Fruit fly (Drosophila melanogaster) whole organism, embryonic: Measurements from ENCODE around the gene CG4297.
A peak's percentile ranks its signal among the peaks of the same experiment; 100 is the strongest.

Source experiments
- BEAF-32 ChIP-seq: fragments of 200-800 bp; sonication (Bioruptor generic); optimal IDR thresholded peaks from 3 replicates; lab custom pipeline; 2017; ENCODE audit warnings: missing biosample characterization, missing genetic modification characterization, mild to moderate bottlenecking, moderate library complexity, missing genetic modification reagents
- Bdp1 ChIP-seq: fragments of 200-800 bp; sonication (Bioruptor generic); optimal IDR thresholded peaks from 3 replicates; lab custom pipeline; 2016; ENCODE audit warnings: missing biosample characterization, missing genetic modification characterization
- C15 ChIP-seq: fragments of 200-800 bp; sonication (Bioruptor generic); IDR thresholded peaks from 3 replicates; pipeline ENCODE4 v1.3.6; 2022; ENCODE audit warnings: missing biosample characterization, missing genetic modification characterization
- CG1024 ChIP-seq: fragments of 200-800 bp; sonication (Bioruptor generic); IDR thresholded peaks from 2 replicates; pipeline ENCODE4 v1.3.6; 2022; ENCODE audit warnings: missing biosample characterization, missing genetic modification characterization
- CG11456 ChIP-seq: fragments of 200-800 bp; sonication (Bioruptor generic); IDR thresholded peaks from 3 replicates; pipeline ENCODE4 v1.3.6; 2022; ENCODE audit warnings: missing biosample characterization, missing genetic modification characterization
- CG11723 ChIP-seq: fragments of 200-800 bp; sonication (Bioruptor generic); optimal IDR thresholded peaks from 2 replicates; lab custom pipeline; 2017; ENCODE audit warnings: missing biosample characterization, mild to moderate bottlenecking, missing genetic modification characterization
- CG12104 ChIP-seq: fragments of 200-800 bp; sonication (Bioruptor generic); optimal IDR thresholded peaks from 3 replicates; lab custom pipeline; 2016; ENCODE audit warnings: missing biosample characterization, missing genetic modification characterization
- CG12236 ChIP-seq: fragments of 200-800 bp; sonication (Bioruptor generic); optimal IDR thresholded peaks from 2 replicates; lab custom pipeline; 2016; ENCODE audit warnings: missing biosample characterization, missing genetic modification characterization
- CG13287 ChIP-seq: fragments of 200-800 bp; sonication (Bioruptor generic); IDR thresholded peaks from 2 replicates; pipeline ENCODE4 v1.3.6; 2022; ENCODE audit warnings: missing biosample characterization, missing genetic modification characterization; ENCODE audit not compliant: partially characterized antibody
- CG15514 ChIP-seq: fragments of 200-800 bp; sonication (Bioruptor generic); optimal IDR thresholded peaks from 3 replicates; lab custom pipeline; 2017; ENCODE audit warnings: missing biosample characterization, missing genetic modification characterization, mild to moderate bottlenecking, moderate library complexity, missing genetic modification reagents
- CG17385 ChIP-seq: fragments of 200-800 bp; sonication (Bioruptor generic); optimal IDR thresholded peaks from 3 replicates; lab custom pipeline; 2018; ENCODE audit warnings: missing biosample characterization, mild to moderate bottlenecking, missing genetic modification characterization
- CG17568 ChIP-seq: fragments of 200-800 bp; sonication (Bioruptor generic); optimal IDR thresholded peaks from 2 replicates; lab custom pipeline; 2018; ENCODE audit warnings: missing biosample characterization, mild to moderate bottlenecking, missing genetic modification characterization, moderate library complexity
- CG17612 ChIP-seq: fragments of 200-800 bp; sonication (Bioruptor generic); IDR thresholded peaks from 2 replicates; pipeline ENCODE4 v1.3.6; 2022; ENCODE audit warnings: missing biosample characterization, missing genetic modification characterization
- CG30020 ChIP-seq: fragments of 200-800 bp; optimal IDR thresholded peaks from 2 replicates; lab custom pipeline; 2019; ENCODE audit warnings: missing biosample characterization, mild to moderate bottlenecking, missing genetic modification characterization, moderate library complexity
- CG3163 ChIP-seq: fragments of 200-800 bp; sonication (Bioruptor generic); optimal IDR thresholded peaks from 3 replicates; lab custom pipeline; 2016; ENCODE audit warnings: missing biosample characterization, missing genetic modification characterization
- CG32532 ChIP-seq: fragments of 200-800 bp; sonication (Bioruptor generic); IDR thresholded peaks from 2 replicates; pipeline ENCODE4 v1.3.6; 2022; ENCODE audit warnings: missing biosample characterization, missing genetic modification characterization
- CG3838 ChIP-seq: fragments of 200-800 bp; sonication (Bioruptor generic); optimal IDR thresholded peaks from 3 replicates; lab custom pipeline; 2016; ENCODE audit warnings: missing biosample characterization, missing genetic modification characterization
- CG3847 ChIP-seq: fragments of 200-800 bp; sonication (Bioruptor generic); IDR thresholded peaks from 2 replicates; pipeline ENCODE4 v1.3.6; 2022; ENCODE audit warnings: missing biosample characterization, missing genetic modification characterization
- CG6689 ChIP-seq: fragments of 200-800 bp; sonication (Bioruptor generic); IDR thresholded peaks from 2 replicates; pipeline ENCODE4 v1.3.6; 2022; ENCODE audit warnings: missing biosample characterization, missing genetic modification characterization
- CG6813 ChIP-seq: fragments of 200-800 bp; sonication (Bioruptor generic); optimal IDR thresholded peaks from 2 replicates; lab custom pipeline; 2017; ENCODE audit warnings: missing biosample characterization, missing genetic modification characterization, mild to moderate bottlenecking, moderate library complexity, missing genetic modification reagents
- CG7928 ChIP-seq: fragments of 200-800 bp; sonication (Bioruptor generic); optimal IDR thresholded peaks from 2 replicates; lab custom pipeline; 2017; ENCODE audit warnings: missing biosample characterization, mild to moderate bottlenecking, missing genetic modification characterization
- CG7963 ChIP-seq: fragments of 200-800 bp; sonication (Bioruptor generic); IDR thresholded peaks from 3 replicates; pipeline ENCODE4 v1.3.6; 2022; ENCODE audit warnings: missing biosample characterization, missing genetic modification characterization; ENCODE audit not compliant: partially characterized antibody
- CG8281 ChIP-seq: fragments of 200-800 bp; sonication (Bioruptor generic); optimal IDR thresholded peaks from 2 replicates; lab custom pipeline; 2018; ENCODE audit warnings: missing biosample characterization, mild to moderate bottlenecking, missing genetic modification characterization, moderate library complexity
- CG8765 ChIP-seq: fragments of 200-800 bp; sonication (Bioruptor generic); IDR thresholded peaks from 2 replicates; pipeline ENCODE4 v1.3.6; 2022; ENCODE audit warnings: missing biosample characterization, missing genetic modification characterization
- CG8944 ChIP-seq: fragments of 200-800 bp; sonication (Bioruptor generic); optimal IDR thresholded peaks from 3 replicates; lab custom pipeline; 2016; ENCODE audit warnings: missing biosample characterization, missing genetic modification characterization
- CTCF ChIP-seq: fragments of 200-800 bp; sonication (Bioruptor generic); optimal IDR thresholded peaks from 2 replicates; lab custom pipeline; 2017; ENCODE audit warnings: missing biosample characterization, mild to moderate bottlenecking, missing genetic modification characterization, moderate library complexity
- Eip74EF ChIP-seq, 2 experiments: fragments of 200-800 bp in 1 of 2; fragments of >200 bp in 1 of 2; sonication (Bioruptor generic) in 1 of 2; optimal IDR thresholded peaks; 2 replicates each; lab custom pipeline; 2017 to 2019; ENCODE audit warnings: missing biosample characterization in 2 of 2, missing genetic modification characterization in 2 of 2, mild to moderate bottlenecking in 1 of 2, moderate library complexity in 1 of 2
- Ets97D ChIP-seq: fragments of 200-800 bp; sonication (Bioruptor generic); optimal IDR thresholded peaks from 3 replicates; lab custom pipeline; 2016; ENCODE audit warnings: missing biosample characterization, missing genetic modification characterization
- Fer3 ChIP-seq: fragments of 200-800 bp; sonication (Bioruptor generic); optimal IDR thresholded peaks from 2 replicates; lab custom pipeline; 2018; ENCODE audit warnings: missing biosample characterization, mild to moderate bottlenecking, missing genetic modification characterization, moderate library complexity
- HHEX ChIP-seq: fragments of 200-800 bp; sonication (Bioruptor generic); optimal IDR thresholded peaks from 3 replicates; lab custom pipeline; 2017; ENCODE audit warnings: missing biosample characterization, mild to moderate bottlenecking, missing genetic modification characterization, missing genetic modification reagents
- Hmx ChIP-seq: fragments of 200-800 bp; sonication (Bioruptor generic); optimal IDR thresholded peaks from 2 replicates; lab custom pipeline; 2016; ENCODE audit warnings: missing biosample characterization, missing genetic modification characterization
- Nf-YB ChIP-seq: fragments of 200-800 bp; sonication (Bioruptor generic); optimal IDR thresholded peaks from 3 replicates; lab custom pipeline; 2019; ENCODE audit warnings: missing biosample characterization, mild to moderate bottlenecking, missing genetic modification characterization, moderate library complexity
- Sox100B ChIP-seq: fragments of 200-800 bp; sonication (Bioruptor generic); optimal IDR thresholded peaks from 3 replicates; lab custom pipeline; 2018; ENCODE audit warnings: missing biosample characterization, mild to moderate bottlenecking, missing genetic modification characterization
- Sox102F ChIP-seq: fragments of 200-800 bp; sonication (Bioruptor generic); optimal IDR thresholded peaks from 2 replicates; lab custom pipeline; 2018; ENCODE audit warnings: missing biosample characterization, mild to moderate bottlenecking, missing genetic modification characterization, moderate library complexity
- Xrp1 ChIP-seq: fragments of 200-800 bp; sonication (Bioruptor generic); IDR thresholded peaks from 2 replicates; pipeline ENCODE4 v1.3.6; 2022; ENCODE audit warnings: missing biosample characterization, missing genetic modification characterization
- corto ChIP-seq: fragments of 200-800 bp; sonication (Bioruptor generic); optimal IDR thresholded peaks from 2 replicates; lab custom pipeline; 2016; ENCODE audit warnings: missing biosample characterization, mild to moderate bottlenecking, missing genetic modification characterization, moderate library complexity
- cwo ChIP-seq: fragments of 200-800 bp; sonication (Bioruptor generic); optimal IDR thresholded peaks from 3 replicates; lab custom pipeline; 2017; ENCODE audit warnings: missing biosample characterization, missing genetic modification characterization, mild to moderate bottlenecking, moderate library complexity, missing genetic modification reagents
- dimm ChIP-seq: fragments of 200-800 bp; sonication (Bioruptor generic); IDR thresholded peaks from 2 replicates; pipeline ENCODE4 v1.3.6; 2022; ENCODE audit warnings: missing biosample characterization, missing genetic modification characterization
- fd64A ChIP-seq: fragments of 200-800 bp; sonication (Bioruptor generic); optimal IDR thresholded peaks from 3 replicates; lab custom pipeline; 2018; ENCODE audit warnings: missing biosample characterization, mild to moderate bottlenecking, missing genetic modification characterization
- gem ChIP-seq: fragments of 200-800 bp; sonication (Bioruptor generic); optimal IDR thresholded peaks from 2 replicates; lab custom pipeline; 2019; ENCODE audit warnings: missing biosample characterization, mild to moderate bottlenecking, missing genetic modification characterization, moderate library complexity
- hbn ChIP-seq: fragments of 200-800 bp; sonication (Bioruptor generic); IDR thresholded peaks from 2 replicates; pipeline ENCODE4 v1.3.6; 2022; ENCODE audit warnings: missing biosample characterization, missing genetic modification characterization; ENCODE audit not compliant: partially characterized antibody
- lbe ChIP-seq: fragments of 200-800 bp; sonication (Bioruptor generic); optimal IDR thresholded peaks from 2 replicates; lab custom pipeline; 2016; ENCODE audit warnings: missing biosample characterization, mild to moderate bottlenecking, missing genetic modification characterization
- nerfin-1 ChIP-seq: fragments of 200-800 bp; sonication (Bioruptor generic); optimal IDR thresholded peaks from 3 replicates; lab custom pipeline; 2019; ENCODE audit warnings: missing biosample characterization, mild to moderate bottlenecking, missing genetic modification characterization, moderate library complexity
- phol ChIP-seq: fragments of 200-800 bp; sonication (Bioruptor generic); optimal IDR thresholded peaks from 3 replicates; lab custom pipeline; 2018; ENCODE audit warnings: missing biosample characterization, mild to moderate bottlenecking, missing genetic modification characterization, moderate library complexity
- pzg ChIP-seq: fragments of 200-800 bp; sonication (Bioruptor generic); optimal IDR thresholded peaks from 3 replicates; lab custom pipeline; 2018; ENCODE audit warnings: missing biosample characterization, mild to moderate bottlenecking, missing genetic modification characterization, moderate library complexity
- ro ChIP-seq: fragments of 200-800 bp; sonication (Bioruptor generic); IDR thresholded peaks from 2 replicates; pipeline ENCODE4 v1.3.6; 2022; ENCODE audit warnings: missing biosample characterization, missing genetic modification characterization
- sima ChIP-seq: fragments of 200-800 bp; sonication (Bioruptor generic); optimal IDR thresholded peaks from 2 replicates; lab custom pipeline; 2016; ENCODE audit warnings: missing biosample characterization, missing genetic modification characterization
- so ChIP-seq: fragments of 200-800 bp; sonication (Bioruptor generic); IDR thresholded peaks from 3 replicates; pipeline ENCODE4 v1.3.6; 2022; ENCODE audit warnings: missing biosample characterization, missing genetic modification characterization
- tll ChIP-seq, 2 experiments: fragments of 200-800 bp in 1 of 2; fragments of >200 bp in 1 of 2; sonication (Bioruptor generic) in 1 of 2; optimal IDR thresholded peaks; 2 replicates each; lab custom pipeline; 2017 to 2019; ENCODE audit warnings: missing biosample characterization in 2 of 2, missing genetic modification characterization in 2 of 2, mild to moderate bottlenecking in 1 of 2, moderate library complexity in 1 of 2
- tna ChIP-seq: fragments of 200-800 bp; sonication (Bioruptor generic); IDR thresholded peaks from 2 replicates; pipeline ENCODE4 v1.3.6; 2022; ENCODE audit warnings: missing biosample characterization, missing genetic modification characterization; ENCODE audit not compliant: partially characterized antibody
- zen2 ChIP-seq: fragments of 200-800 bp; sonication (Bioruptor generic); IDR thresholded peaks from 3 replicates; pipeline ENCODE4 v1.3.6; 2022; ENCODE audit warnings: missing biosample characterization, missing genetic modification characterization; ENCODE audit not compliant: partially characterized antibody

Gene CG4297

DNA sequence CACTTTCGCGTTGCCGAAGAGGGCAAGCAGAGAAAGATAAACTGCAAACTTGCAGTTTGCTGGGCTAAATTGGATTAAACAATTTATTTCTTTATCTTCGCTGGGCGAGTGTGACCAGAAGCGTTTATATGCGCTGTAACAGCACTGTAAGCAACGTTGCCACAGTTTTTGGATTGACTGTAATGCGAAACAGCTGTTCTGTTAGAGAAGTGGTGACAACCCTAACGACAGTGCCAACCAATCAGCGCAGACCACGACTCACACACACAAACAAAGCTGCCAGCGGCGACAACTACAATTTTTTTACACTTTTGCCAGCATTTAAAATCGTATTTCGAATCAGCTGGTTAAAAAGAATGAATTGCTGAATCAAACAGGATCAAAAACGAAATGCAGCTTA is 19.1 kb downstream of the CG4297 start, which contains the start of the genes crq and shv (continued):
- no peak for TF ChIP-seq CG12236
- no peak for TF ChIP-seq CG11723 (GFP tag; lab: Kevin White, UChicago)
- no peak for TF ChIP-seq cwo
- TF ChIP-seq Ets97D, result peak; percentile 32
- no peak for TF ChIP-seq Bdp1 (GFP tag; lab: Kevin White, UChicago)
- TF ChIP-seq CG6689 (GFP tag; lab: Robert Waterston, UW), result no peak
- peak; percentile 0 for TF ChIP-seq phol (tag; lab: Kevin White, UChicago)
- TF ChIP-seq pzg (GFP tag; lab: Kevin White, UChicago), result peak; percentile 90
- TF ChIP-seq CG3838 (GFP tag; lab: Kevin White, UChicago), result no peak
- TF ChIP-seq C15 (GFP tag; lab: Robert Waterston, UW), result no peak
- TF ChIP-seq so, result no peak
- TF ChIP-seq CG32532 (GFP tag; lab: Robert Waterston, UW), result no peak
- TF ChIP-seq CG11456, result no peak
- TF ChIP-seq gem, result no peak
- TF ChIP-seq CG6813 (GFP tag; lab: Kevin White, UChicago), result no peak
- no peak for TF ChIP-seq CG8765 (GFP tag; lab: Robert Waterston, UW)
- no peak for TF ChIP-seq CG17612 (GFP tag; lab: Robert Waterston, UW)
- TF ChIP-seq dimm, result no peak
- TF ChIP-seq CG7963 (GFP tag; lab: Robert Waterston, UW), result no peak
- TF ChIP-seq CG17568, result no peak
- peak; percentile 39 for TF ChIP-seq BEAF-32 (GFP tag; lab: Kevin White, UChicago)
- TF ChIP-seq CG15514 (GFP tag; lab: Kevin White, UChicago), result peak; percentile 47
- peak; percentile 35; the same call in 1 of the 2 replicates for TF ChIP-seq hbn (GFP tag; lab: Robert Waterston, UW)
- TF ChIP-seq CG3163 (GFP tag; lab: Kevin White, UChicago), result no peak
- TF ChIP-seq Xrp1 (GFP tag; lab: Robert Waterston, UW), result no peak
- no peak for TF ChIP-seq CG1024 (GFP tag; lab: Robert Waterston, UW)
- TF ChIP-seq zen2, result peak; percentile 43; the same call in 2 of the 3 replicates
- TF ChIP-seq Sox102F, result no peak
- TF ChIP-seq HHEX (GFP tag; lab: Kevin White, UChicago), result no peak
- no peak for TF ChIP-seq CG12104
- TF ChIP-seq CG13287 (GFP tag; lab: Robert Waterston, UW), result peak; percentile 72
- TF ChIP-seq CG7928 (GFP tag; lab: Kevin White, UChicago), result no peak
- no peak for TF ChIP-seq tll (GFP tag; optimal IDR thresholded peaks at IDR 0.05; lab: Kevin White, UChicago)
- peak; percentile 14 for TF ChIP-seq CTCF (GFP tag; lab: Kevin White, UChicago)
- no peak for TF ChIP-seq lbe (GFP tag; lab: Kevin White, UChicago)
- TF ChIP-seq fd64A (GFP tag; lab: Kevin White, UChicago), result no peak
- peak; percentile 99 for TF ChIP-seq Nf-YB
- no peak for TF ChIP-seq CG8944 (GFP tag; lab: Kevin White, UChicago)
- TF ChIP-seq sima, result no peak
- TF ChIP-seq Eip74EF (GFP tag; optimal IDR thresholded peaks at IDR 0.05; lab: Kevin White, UChicago), result no peak
- TF ChIP-seq Sox100B, result no peak
- TF ChIP-seq corto (GFP tag; lab: Kevin White, UChicago), result no peak
- no peak for TF ChIP-seq Fer3 (tag; lab: Kevin White, UChicago)
- TF ChIP-seq Hmx, result no peak
- no peak for TF ChIP-seq nerfin-1 (tag; lab: Kevin White, UChicago)
- no peak for TF ChIP-seq ro (GFP tag; lab: Robert Waterston, UW)
- TF ChIP-seq CG17385, result no peak
- TF ChIP-seq CG3847 (GFP tag; lab: Robert Waterston, UW), result peak; percentile 33; the same call in 1 of the 2 replicates
- no peak for TF ChIP-seq CG30020 (tag; lab: Kevin White, UChicago)
- TF ChIP-seq tna, result no peak
- no peak for TF ChIP-seq CG8281 (tag; lab: Kevin White, UChicago)
